Fruit fly (Drosophila melanogaster) whole organism, embryonic: ENCODE measurements around the gene CG32295.
A peak's percentile ranks its signal among the peaks of the same experiment; 100 is the strongest.

Experiments used
- Aef1 ChIP-seq: fragments of 200-800 bp; sonication (Bioruptor generic); IDR thresholded peaks from 3 replicates; pipeline ENCODE4 v1.3.6; 2022; ENCODE audit warnings: missing biosample characterization, missing genetic modification characterization
- Blimp-1 ChIP-seq: fragments of 200-800 bp; sonication (Bioruptor generic); optimal IDR thresholded peaks from 3 replicates; lab custom pipeline; 2018; ENCODE audit warnings: missing biosample characterization, missing genetic modification characterization, mild to moderate bottlenecking, moderate library complexity, missing genetic modification reagents
- CG10321 ChIP-seq: fragments of 200-800 bp; sonication (Bioruptor generic); IDR thresholded peaks from 2 replicates; pipeline ENCODE4 v1.3.6; 2022; ENCODE audit warnings: missing biosample characterization, missing genetic modification characterization
- CG10431 ChIP-seq: fragments of 200-800 bp; sonication (Bioruptor generic); optimal IDR thresholded peaks from 3 replicates; lab custom pipeline; 2018; ENCODE audit warnings: missing biosample characterization, mild to moderate bottlenecking, missing genetic modification characterization
- CG12104 ChIP-seq: fragments of 200-800 bp; sonication (Bioruptor generic); optimal IDR thresholded peaks from 3 replicates; lab custom pipeline; 2016; ENCODE audit warnings: missing biosample characterization, missing genetic modification characterization
- CG12299 ChIP-seq: fragments of 200-800 bp; sonication (Bioruptor generic); optimal IDR thresholded peaks from 2 replicates; lab custom pipeline; 2018; ENCODE audit warnings: missing biosample characterization, mild to moderate bottlenecking, missing genetic modification characterization
- CG14050 ChIP-seq: fragments of 200-800 bp; sonication (Bioruptor generic); IDR thresholded peaks from 3 replicates; pipeline ENCODE4 v1.3.6; 2022; ENCODE audit warnings: missing biosample characterization, missing genetic modification characterization
- CG14667 ChIP-seq: fragments of 200-800 bp; sonication (Bioruptor generic); IDR thresholded peaks from 2 replicates; pipeline ENCODE4 v1.3.6; 2022; ENCODE audit warnings: missing biosample characterization, missing genetic modification characterization
- CG14860 ChIP-seq: fragments of 200-800 bp; sonication (Bioruptor generic); IDR thresholded peaks from 3 replicates; pipeline ENCODE4 v1.3.6; 2022; ENCODE audit warnings: missing biosample characterization, missing genetic modification characterization; ENCODE audit not compliant: partially characterized antibody
- CG1529 ChIP-seq: fragments of 200-800 bp; sonication (Bioruptor generic); optimal IDR thresholded peaks from 3 replicates; lab custom pipeline; 2018; ENCODE audit warnings: missing biosample characterization, missing genetic modification characterization
- CG17328 ChIP-seq: fragments of 200-800 bp; sonication (Bioruptor generic); IDR thresholded peaks from 2 replicates; pipeline ENCODE4 v1.3.6; 2022; ENCODE audit warnings: missing biosample characterization, missing genetic modification characterization
- CG18262 ChIP-seq: fragments of 200-800 bp; optimal IDR thresholded peaks from 3 replicates; lab custom pipeline; 2019; ENCODE audit warnings: missing biosample characterization, mild to moderate bottlenecking, missing genetic modification characterization, moderate library complexity
- CG18764 ChIP-seq: fragments of 200-800 bp; sonication (Bioruptor generic); optimal IDR thresholded peaks from 3 replicates; lab custom pipeline; 2016; ENCODE audit warnings: missing biosample characterization, missing genetic modification characterization
- CG2712 ChIP-seq: fragments of 200-800 bp; optimal IDR thresholded peaks from 3 replicates; lab custom pipeline; 2019; ENCODE audit warnings: missing biosample characterization, mild to moderate bottlenecking, missing genetic modification characterization, moderate library complexity
- CG2875 ChIP-seq: fragments of 200-800 bp; sonication (Bioruptor generic); optimal IDR thresholded peaks from 2 replicates; lab custom pipeline; 2017; ENCODE audit warnings: missing biosample characterization, mild to moderate bottlenecking, missing genetic modification characterization, missing genetic modification reagents
- CG32772 ChIP-seq: fragments of 200-800 bp; sonication (Bioruptor generic); IDR thresholded peaks from 2 replicates; pipeline ENCODE4 v1.3.6; 2022; ENCODE audit warnings: missing biosample characterization, missing genetic modification characterization
- CG3838 ChIP-seq: fragments of 200-800 bp; sonication (Bioruptor generic); optimal IDR thresholded peaks from 3 replicates; lab custom pipeline; 2016; ENCODE audit warnings: missing biosample characterization, missing genetic modification characterization
- CG4328 ChIP-seq: fragments of 200-800 bp; sonication (Bioruptor generic); optimal IDR thresholded peaks from 3 replicates; lab custom pipeline; 2017; ENCODE audit warnings: missing biosample characterization, missing genetic modification reagents, missing genetic modification characterization
- CG4820 ChIP-seq: fragments of 200-800 bp; sonication (Bioruptor generic); optimal IDR thresholded peaks from 3 replicates; lab custom pipeline; 2016; ENCODE audit warnings: missing biosample characterization, missing genetic modification characterization
- CG6791 ChIP-seq: fragments of 200-800 bp; sonication (Bioruptor generic); IDR thresholded peaks from 3 replicates; pipeline ENCODE4 v1.3.6; 2022; ENCODE audit warnings: missing biosample characterization, missing genetic modification characterization; ENCODE audit not compliant: partially characterized antibody
- CG6813 ChIP-seq: fragments of 200-800 bp; sonication (Bioruptor generic); optimal IDR thresholded peaks from 2 replicates; lab custom pipeline; 2017; ENCODE audit warnings: missing biosample characterization, missing genetic modification characterization, mild to moderate bottlenecking, moderate library complexity, missing genetic modification reagents
- CG7271 ChIP-seq: fragments of 200-800 bp; sonication (Bioruptor generic); optimal IDR thresholded peaks from 2 replicates; lab custom pipeline; 2018; ENCODE audit warnings: missing biosample characterization, mild to moderate bottlenecking, missing genetic modification characterization, moderate library complexity
- Chrac-16 ChIP-seq: fragments of 200-800 bp; sonication (Bioruptor generic); optimal IDR thresholded peaks from 3 replicates; lab custom pipeline; 2016; ENCODE audit warnings: missing biosample characterization, missing genetic modification characterization
- CoRest ChIP-seq: fragments of 200-800 bp; sonication (Bioruptor generic); optimal IDR thresholded peaks from 3 replicates; lab custom pipeline; 2018; ENCODE audit warnings: missing biosample characterization, mild to moderate bottlenecking, missing genetic modification characterization, moderate library complexity
- D ChIP-seq, 2 experiments: fragments of 200-800 bp in 1 of 2; fragments of >200 bp in 1 of 2; sonication (Bioruptor generic) in 1 of 2; optimal IDR thresholded peaks; 2 replicates in 1 of 2; 3 replicates in 1 of 2; lab custom pipeline; 2017; ENCODE audit warnings: mild to moderate bottlenecking in 1 of 2, missing biosample characterization in 1 of 2, missing genetic modification characterization in 1 of 2, missing genetic modification reagents in 1 of 2
- Dfd ChIP-seq, 2 experiments: fragments of >200 bp; optimal IDR thresholded peaks; 2 replicates each; lab custom pipeline; 2017; ENCODE audit warnings: missing biosample characterization in 2 of 2, missing genetic modification characterization in 2 of 2
- E2f1 ChIP-seq: fragments of 200-800 bp; sonication (Bioruptor generic); IDR thresholded peaks from 2 replicates; pipeline ENCODE4 v1.3.6; 2022; ENCODE audit warnings: missing biosample characterization, missing genetic modification characterization
- Hr3 ChIP-seq: fragments of 200-800 bp; sonication (Bioruptor generic); optimal IDR thresholded peaks from 3 replicates; lab custom pipeline; 2016; ENCODE audit warnings: missing biosample characterization, missing genetic modification characterization
- Mes4 ChIP-seq: fragments of 200-800 bp; sonication (Bioruptor generic); optimal IDR thresholded peaks from 2 replicates; lab custom pipeline; 2016; ENCODE audit warnings: missing biosample characterization, missing genetic modification characterization
- Mrtf ChIP-seq: fragments of 200-800 bp; sonication (Bioruptor generic); IDR thresholded peaks from 3 replicates; pipeline ENCODE4 v1.3.6; 2022; ENCODE audit warnings: missing biosample characterization, missing genetic modification characterization
- Nf-YA ChIP-seq: fragments of 200-800 bp; sonication (Bioruptor generic); IDR thresholded peaks from 2 replicates; pipeline ENCODE4 v1.3.6; 2022; ENCODE audit warnings: missing biosample characterization, missing genetic modification characterization
- Side ChIP-seq: fragments of 200-800 bp; sonication (Bioruptor generic); optimal IDR thresholded peaks from 2 replicates; lab custom pipeline; 2016; ENCODE audit warnings: missing biosample characterization, missing genetic modification characterization
- bowl ChIP-seq: fragments of 200-800 bp; sonication (Bioruptor generic); IDR thresholded peaks from 2 replicates; pipeline ENCODE4 v1.3.6; 2022; ENCODE audit warnings: missing biosample characterization, missing genetic modification characterization
- dysf ChIP-seq: fragments of 200-800 bp; sonication (Bioruptor generic); IDR thresholded peaks from 3 replicates; pipeline ENCODE4 v1.3.6; 2022; ENCODE audit warnings: missing biosample characterization, missing genetic modification characterization
- esg ChIP-seq: fragments of 200-800 bp; sonication (Bioruptor generic); conservative IDR thresholded peaks from 2 replicates; pipeline ENCODE4 v1.3.6; 2022; ENCODE audit warnings: missing biosample characterization, missing genetic modification characterization
- eyg ChIP-seq: fragments of 200-800 bp; sonication (Bioruptor generic); optimal IDR thresholded peaks from 3 replicates; lab custom pipeline; 2016; ENCODE audit warnings: missing biosample characterization, missing genetic modification characterization
- gt ChIP-seq: fragments of 200-800 bp; sonication (Bioruptor generic); IDR thresholded peaks from 2 replicates; pipeline ENCODE4 v1.3.6; 2022; ENCODE audit warnings: missing biosample characterization, missing genetic modification characterization
- hth ChIP-seq: fragments of >200 bp; optimal IDR thresholded peaks from 2 replicates; lab custom pipeline; 2017; ENCODE audit warnings: inconsistent platforms
- jing ChIP-seq: fragments of 200-800 bp; sonication (Bioruptor generic); optimal IDR thresholded peaks from 2 replicates; lab custom pipeline; 2018; ENCODE audit warnings: missing biosample characterization, mild to moderate bottlenecking, missing genetic modification characterization
- kah ChIP-seq: fragments of 200-800 bp; sonication (Bioruptor generic); optimal IDR thresholded peaks from 2 replicates; lab custom pipeline; 2018; ENCODE audit warnings: missing biosample characterization, mild to moderate bottlenecking, missing genetic modification characterization
- luna ChIP-seq: fragments of 200-800 bp; sonication (Bioruptor generic); optimal IDR thresholded peaks from 2 replicates; lab custom pipeline; 2016; ENCODE audit warnings: missing biosample characterization, missing genetic modification characterization
- nom ChIP-seq: fragments of 200-800 bp; sonication (Bioruptor generic); optimal IDR thresholded peaks from 2 replicates; lab custom pipeline; 2017; ENCODE audit warnings: missing biosample characterization, missing genetic modification characterization, mild to moderate bottlenecking, moderate library complexity, missing genetic modification reagents
- otp ChIP-seq: fragments of 200-800 bp; sonication (Bioruptor generic); IDR thresholded peaks from 3 replicates; pipeline ENCODE4, ENCODE4 v1.3.6; 2022; ENCODE audit warnings: missing biosample characterization, missing genetic modification characterization
- pzg ChIP-seq: fragments of 200-800 bp; sonication (Bioruptor generic); optimal IDR thresholded peaks from 3 replicates; lab custom pipeline; 2018; ENCODE audit warnings: missing biosample characterization, mild to moderate bottlenecking, missing genetic modification characterization, moderate library complexity
- run ChIP-seq: fragments of 200-800 bp; sonication (Bioruptor generic); optimal IDR thresholded peaks from 3 replicates; lab custom pipeline; 2018; ENCODE audit warnings: missing biosample characterization, mild to moderate bottlenecking, missing genetic modification characterization
- sisA ChIP-seq: fragments of 200-800 bp; sonication (Bioruptor generic); IDR thresholded peaks from 2 replicates; pipeline ENCODE4 v1.3.6; 2022; ENCODE audit warnings: missing biosample characterization, missing genetic modification characterization
- sr ChIP-seq: fragments of 200-800 bp; sonication (Bioruptor generic); IDR thresholded peaks from 3 replicates; pipeline ENCODE4 v1.3.6; 2022; ENCODE audit warnings: missing biosample characterization, missing genetic modification characterization
- tll ChIP-seq, 2 experiments: fragments of 200-800 bp in 1 of 2; fragments of >200 bp in 1 of 2; sonication (Bioruptor generic) in 1 of 2; optimal IDR thresholded peaks; 2 replicates each; lab custom pipeline; 2017 to 2019; ENCODE audit warnings: missing biosample characterization in 2 of 2, missing genetic modification characterization in 2 of 2, mild to moderate bottlenecking in 1 of 2, moderate library complexity in 1 of 2
- tup ChIP-seq: fragments of 200-800 bp; sonication (Bioruptor generic); optimal IDR thresholded peaks from 2 replicates; lab custom pipeline; 2016; ENCODE audit warnings: missing biosample characterization, mild to moderate bottlenecking, missing genetic modification characterization, moderate library complexity
- wek ChIP-seq: fragments of 200-800 bp; sonication (Bioruptor generic); optimal IDR thresholded peaks from 3 replicates; lab custom pipeline; 2018; ENCODE audit warnings: missing biosample characterization, mild to moderate bottlenecking, missing genetic modification characterization, moderate library complexity
- zfh1 ChIP-seq: fragments of 200-800 bp; sonication (Bioruptor generic); IDR thresholded peaks from 3 replicates; pipeline ENCODE4 v1.3.6; 2022; ENCODE audit warnings: missing biosample characterization, missing genetic modification characterization

Gene CG32295

dm6 chr3L:2501764-2502163, 25.0 kb downstream of the CG32295 start (continued):
- TF ChIP-seq wek (no peak), otp (GFP tag; lab: Robert Waterston, UW) (no peak), CG7271 (no peak), CG32772 (GFP tag; lab: Robert Waterston, UW) (peak; percentile 63), sr (GFP tag; lab: Robert Waterston, UW) (no peak), hth (lab: Kevin White, UChicago) (no peak), dysf (peak; percentile 75), CG2875 (GFP tag; lab: Kevin White, UChicago) (no peak), pzg (GFP tag; lab: Kevin White, UChicago) (no peak), Side (GFP tag; lab: Kevin White, UChicago) (peak; percentile 46), CoRest (tag; lab: Kevin White, UChicago) (peak; percentile 69), CG1529 (GFP tag; lab: Kevin White, UChicago) (no peak), CG10321 (GFP tag; lab: Robert Waterston, UW) (peak; percentile 55), zfh1 (peak; percentile 50; the same call in 1 of the 3 replicates), bowl (GFP tag; lab: Robert Waterston, UW) (no peak), CG12104 (peak; percentile 12), CG18764 (GFP tag; lab: Kevin White, UChicago) (no peak), CG14050 (GFP tag; lab: Robert Waterston, UW) (0 out of 3 replicates have a peak, but pooled peaks have one; percentile 31), CG6791 (GFP tag; lab: Robert Waterston, UW) (no peak), CG4820 (GFP tag; lab: Kevin White, UChicago) (no peak), Aef1 (peak; percentile 73), Blimp-1 (peak; percentile 29), jing (no peak), Dfd (GFP tag; optimal IDR thresholded peaks at IDR 0.05; lab: Kevin White, UChicago) (no peak), CG2712 (tag; lab: Kevin White, UChicago) (peak; percentile 54), Nf-YA (GFP tag; lab: Robert Waterston, UW) (no peak), D (optimal IDR thresholded peaks at IDR 0.05; lab: Kevin White, UChicago) (no peak), D (GFP tag; optimal IDR thresholded peaks at IDR 0.05; lab: Kevin White, UChicago) (no peak), esg (peak; percentile 64), CG3838 (GFP tag; lab: Kevin White, UChicago) (no peak), eyg (GFP tag; lab: Kevin White, UChicago) (no peak), tll (GFP tag; optimal IDR thresholded peaks at IDR 0.05; lab: Kevin White, UChicago) (no peak), E2f1 (GFP tag; lab: Robert Waterston, UW) (peak; percentile 72), CG4328 (GFP tag; lab: Kevin White, UChicago) (no peak), gt (GFP tag; lab: Robert Waterston, UW) (no peak), CG17328 (GFP tag; lab: Robert Waterston, UW) (0 out of 2 replicates have a peak, but pooled peaks have one; percentile 46), CG18262 (tag; lab: Kevin White, UChicago) (peak; percentile 34), Chrac-16 (GFP tag; lab: Kevin White, UChicago) (peak; percentile 19), nom (no peak), tup (GFP tag; lab: Kevin White, UChicago) (peak; percentile 51), kah (GFP tag; lab: Kevin White, UChicago) (no peak), Mrtf (GFP tag; lab: Robert Waterston, UW) (peak; percentile 29; the same call in 1 of the 3 replicates), CG14667 (0 out of 2 replicates have a peak, but pooled peaks have one; percentile 23), run (tag; lab: Kevin White, UChicago) (no peak), Hr3 (GFP tag; lab: Kevin White, UChicago) (peak; percentile 17), CG10431 (GFP tag; lab: Kevin White, UChicago) (no peak), CG12299 (tag; lab: Kevin White, UChicago) (no peak), CG14860 (GFP tag; lab: Robert Waterston, UW) (no peak), luna (GFP tag; lab: Kevin White, UChicago) (no peak), CG6813 (GFP tag; lab: Kevin White, UChicago) (peak; percentile 30), Mes4 (GFP tag; lab: Kevin White, UChicago) (no peak), sisA (GFP tag; lab: Robert Waterston, UW) (peak; percentile 38)
